Worm (Caenorhabditis elegans): ENCODE data around the gene K12H4.3.

ce11 chrIII:8016438-8016837, 29.4 kb upstream of the K12H4.3 start, which contains the start of gene F44B9.5:
- TF ChIP-seq zag-1 (tag; optimal IDR thresholded peaks at IDR 0.05) (no peak), sma-9 (GFP tag; optimal IDR thresholded peaks at IDR 0.05) (no peak), sma-9 (tag; optimal IDR thresholded peaks at IDR 0.05) (no peak)

Data from whole organism, L2 larva.